Worm (Caenorhabditis elegans): ENCODE measurements around the gene mex-1.

- TF ChIP-seq nhr-237 (tag; optimal IDR thresholded peaks at IDR 0.05) (no peak), nhr-76 (tag; optimal IDR thresholded peaks at IDR 0.05) (no peak), lsy-2 (tag; optimal IDR thresholded peaks at IDR 0.05) (no peak), lin-13 (tag; optimal IDR thresholded peaks at IDR 0.05) (no peak), ztf-11 (tag; optimal IDR thresholded peaks at IDR 0.05) (no peak), sem-2 (GFP tag; optimal IDR thresholded peaks at IDR 0.05) (no peak), snpc-4 (tag; optimal IDR thresholded peaks at IDR 0.05) (no peak), unc-39 (tag; optimal IDR thresholded peaks at IDR 0.05) (no peak)
Observed at ce11 chrII:11936393-11936792, 32.0 kb upstream of the mex-1 start.

Data from whole organism, mixed stage, embryonic.